Worm (Caenorhabditis elegans) whole organism, L1 larva: ENCODE measurements around the gene gex-2.
A peak's percentile ranks its signal among the peaks of the same experiment; 100 is the strongest.

Experiments
- C04F5.9 ChIP-seq: sonication (generic microtip); optimal IDR thresholded peaks from 2 replicates; lab custom pipeline; 2016; ENCODE audit warnings: missing genetic modification characterization, missing compliant biosample characterization
- C34B4.2 ChIP-seq: sonication (generic microtip); optimal IDR thresholded peaks from 2 replicates; lab custom pipeline; 2017; ENCODE audit warnings: mild to moderate bottlenecking, missing genetic modification characterization, missing compliant biosample characterization
- aha-1 ChIP-seq: fragments of 150-350 bp; optimal IDR thresholded peaks from 2 replicates; lab custom pipeline; 2014; ENCODE audit warnings: missing biosample characterization, missing genetic modification characterization
- alr-1 ChIP-seq: fragments of 200-800 bp; sonication (Bioruptor generic); optimal IDR thresholded peaks from 2 replicates; lab custom pipeline; 2018; ENCODE audit warnings: borderline replicate concordance, mild to moderate bottlenecking, missing genetic modification characterization, missing compliant biosample characterization
- ceh-63 ChIP-seq: fragments of 200-800 bp; sonication (Bioruptor generic); optimal IDR thresholded peaks from 2 replicates; lab custom pipeline; 2018; ENCODE audit warnings: mild to moderate bottlenecking, missing genetic modification characterization, missing compliant biosample characterization
- ceh-8 ChIP-seq: fragments of 200-800 bp; sonication (Bioruptor generic); optimal IDR thresholded peaks from 2 replicates; lab custom pipeline; 2018; ENCODE audit warnings: mild to moderate bottlenecking, missing genetic modification characterization, moderate library complexity, missing compliant biosample characterization
- ceh-82 ChIP-seq, 3 experiments: fragments of 150-350 bp in 1 of 3; sonication (generic microtip) in 2 of 3; optimal IDR thresholded peaks; 2 replicates each; lab custom pipeline; 2014 to 2017; ENCODE audit warnings: missing biosample characterization in 3 of 3, missing genetic modification characterization in 3 of 3
- ceh-90 ChIP-seq: sonication (generic microtip); optimal IDR thresholded peaks from 2 replicates; lab custom pipeline; 2016; ENCODE audit warnings: missing genetic modification characterization, missing compliant biosample characterization
- dsc-1 ChIP-seq: sonication (generic microtip); optimal IDR thresholded peaks from 2 replicates; lab custom pipeline; 2016; ENCODE audit warnings: mild to moderate bottlenecking, missing genetic modification characterization, missing compliant biosample characterization
- efl-1 ChIP-seq, 4 experiments: fragments of 150-350 bp; optimal IDR thresholded peaks in 3 of 4; peaks in 1 of 4; 1 replicate in 1 of 4; 2 replicates in 3 of 4; lab custom pipeline; 2014; ENCODE audit warnings: missing biosample characterization in 2 of 4, missing genetic modification characterization in 2 of 4, missing genetic modification reagents in 2 of 4
- egl-13 ChIP-seq: sonication (generic microtip); optimal IDR thresholded peaks from 2 replicates; lab custom pipeline; 2016; ENCODE audit warnings: missing genotype, missing genetic modification reagents, missing genetic modification characterization, missing compliant biosample characterization
- ets-5 ChIP-seq: fragments of 200-800 bp; sonication (Bioruptor generic); IDR thresholded peaks from 2 replicates; pipeline ENCODE4 v1.3.6; 2022; ENCODE audit warnings: missing genetic modification characterization, missing compliant biosample characterization
- fkh-10 ChIP-seq: sonication (generic microtip); optimal IDR thresholded peaks from 2 replicates; lab custom pipeline; 2017; ENCODE audit warnings: missing biosample characterization, missing genetic modification reagents, missing genetic modification characterization
- fkh-4 ChIP-seq: sonication (generic microtip); optimal IDR thresholded peaks from 2 replicates; lab custom pipeline; 2016; ENCODE audit warnings: missing compliant biosample characterization, missing genetic modification characterization, borderline replicate concordance
- fkh-8 ChIP-seq: sonication (generic microtip); optimal IDR thresholded peaks from 2 replicates; lab custom pipeline; 2016; ENCODE audit warnings: mild to moderate bottlenecking, missing genetic modification characterization, missing compliant biosample characterization
- hlh-4 ChIP-seq: sonication (generic microtip); optimal IDR thresholded peaks from 2 replicates; lab custom pipeline; 2016; ENCODE audit warnings: mild to moderate bottlenecking, missing genetic modification characterization, missing compliant biosample characterization
- hpl-2 ChIP-seq: fragments of 150-350 bp; optimal IDR thresholded peaks from 2 replicates; lab custom pipeline; 2014; ENCODE audit warnings: missing biosample characterization, missing genetic modification reagents, missing genetic modification characterization
- lin-13 ChIP-seq: fragments of 150-350 bp; optimal IDR thresholded peaks from 2 replicates; lab custom pipeline; 2014; ENCODE audit warnings: missing biosample characterization, missing genetic modification reagents, missing genetic modification characterization
- mdl-1 ChIP-seq, 2 experiments: fragments of 150-350 bp; optimal IDR thresholded peaks; 2 replicates each; lab custom pipeline; 2014 to 2017; ENCODE audit warnings: missing biosample characterization in 2 of 2, missing genetic modification characterization in 2 of 2, inconsistent platforms in 1 of 2
- nhr-11 ChIP-seq: fragments of 150-350 bp; optimal IDR thresholded peaks from 2 replicates; lab custom pipeline; 2014; ENCODE audit warnings: missing biosample characterization, missing genetic modification characterization
- nhr-12 ChIP-seq: sonication (generic microtip); optimal IDR thresholded peaks from 2 replicates; lab custom pipeline; 2017; ENCODE audit warnings: missing biosample characterization, missing genetic modification characterization
- nhr-71 ChIP-seq: sonication (generic microtip); optimal IDR thresholded peaks from 2 replicates; lab custom pipeline; 2016; ENCODE audit warnings: mild to moderate bottlenecking, missing genetic modification characterization, moderate library complexity, missing compliant biosample characterization
- pqm-1 ChIP-seq: sonication (generic microtip); optimal IDR thresholded peaks from 3 replicates; lab custom pipeline; 2017; ENCODE audit warnings: missing biosample characterization, missing genetic modification characterization
- rnt-1 ChIP-seq: sonication (generic microtip); optimal IDR thresholded peaks from 2 replicates; lab custom pipeline; 2016; ENCODE audit warnings: mild to moderate bottlenecking, missing genetic modification characterization, moderate library complexity, missing compliant biosample characterization
- sptf-1 ChIP-seq: fragments of 150-350 bp; optimal IDR thresholded peaks from 2 replicates; lab custom pipeline; 2014; ENCODE audit warnings: missing biosample characterization, missing genetic modification characterization
- tbx-2 ChIP-seq: sonication (generic microtip); optimal IDR thresholded peaks from 2 replicates; lab custom pipeline; 2016; ENCODE audit warnings: missing genetic modification characterization, missing compliant biosample characterization
- unc-130 ChIP-seq: fragments of 150-350 bp; optimal IDR thresholded peaks from 2 replicates; lab custom pipeline; 2017; ENCODE audit warnings: missing biosample characterization, missing genetic modification characterization, inconsistent platforms
- unc-62 ChIP-seq: fragments of 150-350 bp; optimal IDR thresholded peaks from 2 replicates; lab custom pipeline; 2014; ENCODE audit warnings: missing biosample characterization, missing genetic modification reagents, missing genetic modification characterization
- unc-86 ChIP-seq: sonication (generic microtip); optimal IDR thresholded peaks from 2 replicates; lab custom pipeline; 2016; ENCODE audit warnings: missing genetic modification characterization, missing compliant biosample characterization
- zag-1 ChIP-seq: fragments of 150-350 bp; optimal IDR thresholded peaks from 2 replicates; lab custom pipeline; 2014; ENCODE audit warnings: missing biosample characterization, missing genetic modification characterization
- zip-4 ChIP-seq: fragments of 200-800 bp; sonication (Bioruptor generic); optimal IDR thresholded peaks from 2 replicates; lab custom pipeline; 2018; ENCODE audit warnings: mild to moderate bottlenecking, missing genetic modification characterization, moderate library complexity, missing compliant biosample characterization

Gene gex-2

DNA sequence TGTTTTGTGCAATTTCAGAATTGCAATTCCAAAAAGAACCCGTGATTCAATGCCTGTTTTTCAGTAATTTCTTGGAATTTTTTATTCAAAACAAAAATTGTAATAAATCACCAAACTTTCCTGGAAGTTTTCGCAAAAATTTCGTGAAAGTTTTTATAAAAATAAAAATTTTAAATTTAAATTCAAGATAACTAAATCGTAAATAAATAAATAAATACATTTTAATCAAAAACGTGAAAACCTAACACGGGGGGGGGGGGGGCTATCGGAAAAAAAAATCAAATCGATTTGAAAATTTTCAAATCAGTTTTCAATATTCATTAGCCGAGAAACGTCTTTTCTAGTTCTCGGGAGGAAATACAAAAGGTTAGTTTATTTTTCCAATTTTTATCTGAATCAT is 20.5 kb downstream of the gex-2 start, which contains the start of gene C18H7.4:
C18H7.4 (plus strand) TSS at position 301 of the 400 bp plus-strand sequence.
- TF ChIP-seq fkh-4 (tag; lab: Kevin White, UChicago) = no peak
- TF ChIP-seq alr-1 (tag; lab: Kevin White, UChicago) = no peak
- no peak for TF ChIP-seq efl-1 (optimal IDR thresholded peaks at IDR 0.05; lab: Kevin White, UChicago)
- TF ChIP-seq efl-1 (GFP tag; optimal IDR thresholded peaks at IDR 0.05 in 1 of 2; lab: Kevin White, UChicago) = no peak
- no peak for TF ChIP-seq nhr-71 (tag; lab: Kevin White, UChicago)
- no peak for TF ChIP-seq pqm-1 (tag; lab: Kevin White, UChicago)
- TF ChIP-seq ceh-8 (GFP tag; lab: Kevin White, UChicago) = no peak
- TF ChIP-seq egl-13 (tag; lab: Kevin White, UChicago) = no peak
- no peak for TF ChIP-seq C04F5.9 (tag; lab: Kevin White, UChicago)
- TF ChIP-seq ceh-82 (tag; optimal IDR thresholded peaks at IDR 0.05; lab: Kevin White, UChicago) = no peak
- no peak for TF ChIP-seq unc-130 (tag; lab: Kevin White, UChicago)
- TF ChIP-seq nhr-11 (tag; lab: Kevin White, UChicago) = no peak
- no peak for TF ChIP-seq zip-4 (GFP tag; lab: Kevin White, UChicago)
- TF ChIP-seq ets-5 (GFP tag; lab: Robert Waterston, UW) = no peak
- TF ChIP-seq sptf-1 = no peak
- TF ChIP-seq ceh-63 (GFP tag; lab: Kevin White, UChicago) = no peak
- TF ChIP-seq unc-86 (tag; lab: Kevin White, UChicago) = no peak

DNA sequence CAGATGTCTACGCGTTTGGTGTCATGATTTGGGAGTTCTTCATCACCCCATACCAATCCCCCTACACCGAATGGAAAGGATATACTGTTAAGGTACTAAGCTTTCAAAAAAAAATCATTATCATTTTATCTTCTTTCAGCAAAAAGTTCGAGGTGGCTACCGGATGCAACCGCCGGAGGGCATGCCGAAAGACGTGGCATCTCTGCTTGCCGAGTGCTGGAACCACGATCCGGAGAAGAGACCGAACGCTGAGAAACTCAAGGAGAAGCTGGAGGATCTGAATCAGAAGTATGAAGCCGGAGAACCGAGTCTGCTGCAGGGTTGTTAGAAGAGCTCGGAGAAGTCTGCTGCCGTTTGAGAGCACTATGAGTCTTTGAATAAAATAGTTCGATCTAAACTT is 22.3 kb downstream of the gex-2 start:
- TF ChIP-seq nhr-12 (tag; lab: Kevin White, UChicago) (no peak), zag-1 (tag; lab: Kevin White, UChicago) (no peak)
- TF ChIP-seq, all 84 proteins: peak for 0

DNA sequence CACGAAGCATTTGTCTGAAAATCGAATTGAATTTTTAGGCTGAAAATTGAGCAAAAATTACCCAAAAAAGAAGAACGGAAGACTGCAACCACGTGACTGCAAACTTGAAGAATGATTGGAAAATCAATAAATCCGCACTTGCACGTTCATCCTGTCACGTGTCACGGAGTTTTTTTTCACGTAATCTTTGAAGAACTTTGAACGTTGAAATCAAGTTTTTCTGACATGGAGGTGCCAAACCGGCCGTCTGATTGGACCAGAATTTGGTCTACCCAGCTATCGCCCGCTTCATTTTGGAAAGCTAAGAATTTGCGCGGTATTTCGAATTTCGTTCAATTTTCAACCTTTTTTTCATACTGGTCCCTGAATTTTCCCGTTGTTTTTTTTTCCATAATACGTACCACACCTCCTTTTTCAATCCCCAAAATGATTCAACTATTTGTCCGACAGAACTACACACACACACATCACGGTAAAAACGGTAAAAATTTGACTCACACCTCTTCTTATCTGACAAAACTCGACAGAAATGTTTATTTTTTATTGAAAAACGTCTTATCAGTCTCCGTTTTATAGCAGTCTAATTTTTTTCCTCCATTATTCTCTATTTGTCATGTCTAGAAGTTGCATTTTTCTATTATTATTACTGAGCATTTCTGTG is 23.9 kb downstream of the gex-2 start, which contains the start of the genes C18H7.7 and C18H7.11:
C18H7.7 (minus strand) TSS at position 101 of the 661 bp plus-strand sequence.
C18H7.11 (plus strand) TSS at position 611 of the 661 bp plus-strand sequence.
- TF ChIP-seq hpl-2 (GFP tag; lab: Kevin White, UChicago) (no peak), nhr-11 (tag; lab: Kevin White, UChicago) (no peak), dsc-1 (tag; lab: Kevin White, UChicago) (no peak), unc-62 (no peak), aha-1 (tag; lab: Kevin White, UChicago) (no peak)

- no peak for TF ChIP-seq hlh-4 (tag; lab: Kevin White, UChicago)
- TF ChIP-seq fkh-10 (GFP tag; lab: Kevin White, UChicago) = no peak
These were observed 29.0 kb downstream of the gex-2 start, which contains the start of gene srt-59 for ce11 chrIV:601595-601994. Gene srt-59 (minus strand): TSS chrIV:601695.

ce11 chrIV:603543-603942 is 31.0 kb downstream of the gex-2 start, which contains the start of gene prmt-4:
Gene prmt-4 (minus strand): TSS chrIV:603643.
- TF ChIP-seq efl-1 (optimal IDR thresholded peaks at IDR 0.05; lab: Kevin White, UChicago) (no peak), efl-1 (GFP tag; optimal IDR thresholded peaks at IDR 0.05 in 1 of 2; lab: Kevin White, UChicago) (peak in 1 of 2 experiments; percentile 9), mdl-1 (tag; optimal IDR thresholded peaks at IDR 0.05; lab: Kevin White, UChicago) (no peak)
- TF ChIP-seq, all 84 proteins: peak for 1

DNA sequence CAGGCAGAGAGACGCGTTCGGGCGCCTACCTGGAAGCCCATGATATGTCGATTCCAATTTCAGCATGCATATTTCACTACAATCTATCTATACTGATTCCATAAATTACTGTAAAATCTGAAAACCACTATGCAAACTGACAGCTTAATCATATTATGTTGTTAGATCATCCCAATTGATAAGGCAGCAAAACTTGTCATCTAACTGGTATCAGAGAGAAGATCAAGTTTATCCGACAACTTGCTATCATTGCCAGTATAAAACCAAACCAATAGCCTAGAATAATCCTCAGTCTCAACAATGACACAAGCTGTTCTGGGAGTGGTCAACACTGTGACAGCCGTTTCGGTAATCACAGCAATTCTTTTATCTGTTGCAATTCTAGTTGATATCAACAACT is 31.6 kb downstream of the gex-2 start, which contains the start of gene col-102:
col-102 (plus strand) TSS at position 301 of the 400 bp plus-strand sequence.
- TF ChIP-seq tbx-2 (no peak), ceh-90 (tag; lab: Kevin White, UChicago) (no peak), pqm-1 (tag; lab: Kevin White, UChicago) (no peak), lin-13 (GFP tag; lab: Kevin White, UChicago) (no peak), C34B4.2 (tag; lab: Kevin White, UChicago) (no peak), fkh-8 (no peak), rnt-1 (tag; lab: Kevin White, UChicago) (no peak), fkh-4 (tag; lab: Kevin White, UChicago) (no peak)
